Fruit fly (Drosophila melanogaster) whole organism, pupa: ENCODE measurements around the gene CG11562.

Experiments
- CG4496 ChIP-seq: fragments of 200-800 bp; sonication (Bioruptor generic); IDR thresholded peaks from 3 replicates; pipeline ENCODE4 v1.3.6; 2022; ENCODE audit warnings: missing biosample characterization, missing genetic modification characterization
- CG9948 ChIP-seq: fragments of 200-800 bp; sonication (Bioruptor generic); optimal IDR thresholded peaks from 2 replicates; lab custom pipeline; 2018; ENCODE audit warnings: missing biosample characterization, mild to moderate bottlenecking, missing genetic modification characterization, moderate library complexity

DNA sequence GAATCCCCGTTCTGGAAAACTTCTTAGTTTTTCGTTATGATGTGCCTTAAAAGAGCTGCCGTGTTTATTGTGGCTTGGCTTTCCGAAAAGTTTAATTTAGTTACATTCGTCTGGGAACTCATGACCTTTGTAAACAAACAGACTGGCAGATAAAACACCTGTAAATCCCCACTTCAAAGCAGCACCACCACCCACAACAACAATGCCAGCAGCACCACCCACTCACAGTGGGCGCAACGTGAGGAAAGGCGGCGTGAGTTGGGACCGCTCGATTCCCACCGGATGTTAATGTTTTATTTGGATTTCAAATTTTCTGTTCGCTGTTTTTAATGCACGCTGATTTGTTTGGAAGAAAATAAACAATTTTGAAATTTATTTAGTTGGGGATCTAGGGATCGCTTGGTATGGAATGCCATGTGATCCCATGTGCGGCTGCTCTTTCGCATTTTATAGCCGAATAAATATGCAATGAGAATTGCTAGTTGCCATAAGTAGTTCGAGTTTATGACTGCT, 16.0 kb downstream of the CG11562 start:
- TF ChIP-seq CG4496 (no peak), CG9948 (no peak)
